Worm (Caenorhabditis elegans) whole organism, L4 larva: ENCODE data around the gene M110.3.

Source experiments
- D1046.2 ChIP-seq: fragments of 200-800 bp; sonication (Bioruptor generic); IDR thresholded peaks from 2 replicates; pipeline ENCODE4 v1.3.6; 2022; ENCODE audit warnings: missing genetic modification characterization, missing compliant biosample characterization
- F10B5.3 ChIP-seq: sonication (generic microtip); optimal IDR thresholded peaks from 2 replicates; lab custom pipeline; 2016; ENCODE audit warnings: mild to moderate bottlenecking, missing genetic modification characterization, missing compliant biosample characterization
- F37D6.2 ChIP-seq: sonication (generic microtip); optimal IDR thresholded peaks from 2 replicates; lab custom pipeline; 2016; ENCODE audit warnings: mild to moderate bottlenecking, missing genetic modification characterization, missing compliant biosample characterization
- R02D3.7 ChIP-seq: fragments of 150-350 bp; sonication (generic microtip); optimal IDR thresholded peaks from 3 replicates; lab custom pipeline; 2014; ENCODE audit warnings: missing biosample characterization, missing genetic modification characterization
- T20F7.1 ChIP-seq: fragments of 200-800 bp; sonication (Bioruptor generic); optimal IDR thresholded peaks from 2 replicates; lab custom pipeline; 2018; ENCODE audit warnings: mild to moderate bottlenecking, missing genetic modification characterization, missing compliant biosample characterization
- T26A8.4 ChIP-seq: fragments of 200-800 bp; sonication (Bioruptor generic); IDR thresholded peaks from 2 replicates; pipeline ENCODE4 v1.3.6; 2022; ENCODE audit warnings: missing genetic modification characterization, missing compliant biosample characterization
- Y5F2A.4 ChIP-seq: fragments of 200-800 bp; sonication (Bioruptor generic); optimal IDR thresholded peaks from 2 replicates; lab custom pipeline; 2018; ENCODE audit warnings: mild to moderate bottlenecking, missing genetic modification characterization, missing compliant biosample characterization
- ZK337.2 ChIP-seq: fragments of 200-800 bp; sonication (Bioruptor generic); IDR thresholded peaks from 2 replicates; pipeline ENCODE4 v1.3.6; 2022; ENCODE audit warnings: missing genetic modification reagents, missing genetic modification characterization, missing compliant biosample characterization
- aly-2 ChIP-seq: sonication (generic microtip); optimal IDR thresholded peaks from 2 replicates; lab custom pipeline; 2018; ENCODE audit warnings: missing biosample characterization, missing genetic modification characterization
- arid-1 ChIP-seq: fragments of 200-800 bp; sonication (Bioruptor generic); conservative IDR thresholded peaks from 2 replicates; pipeline ENCODE4 v1.3.6; 2022; ENCODE audit warnings: missing genetic modification reagents, missing genetic modification characterization, missing compliant biosample characterization
- attf-4 ChIP-seq: sonication (generic microtip); optimal IDR thresholded peaks from 3 replicates; lab custom pipeline; 2017; ENCODE audit warnings: missing biosample characterization, missing genetic modification characterization
- daf-19 ChIP-seq: fragments of 200-800 bp; sonication (Bioruptor generic); conservative IDR thresholded peaks from 2 replicates; pipeline ENCODE4 v1.3.6; 2022; ENCODE audit warnings: missing genetic modification characterization, missing compliant biosample characterization
- daf-8 ChIP-seq: fragments of 200-800 bp; sonication (Bioruptor generic); IDR thresholded peaks from 2 replicates; pipeline ENCODE4 v1.3.6; 2022; ENCODE audit warnings: missing genetic modification characterization, missing compliant biosample characterization
- dmd-6 ChIP-seq: fragments of 200-800 bp; sonication (Bioruptor generic); IDR thresholded peaks from 2 replicates; pipeline ENCODE4 v1.3.6; 2022; ENCODE audit warnings: missing genetic modification reagents, missing genetic modification characterization, missing compliant biosample characterization
- dpl-1 ChIP-seq: fragments of 150-350 bp; optimal IDR thresholded peaks from 2 replicates; lab custom pipeline; 2014; ENCODE audit warnings: missing biosample characterization, missing genetic modification reagents, missing genetic modification characterization
- egl-27 ChIP-seq: sonication (generic microtip); optimal IDR thresholded peaks from 3 replicates; lab custom pipeline; 2017; ENCODE audit warnings: missing biosample characterization, missing genetic modification reagents, missing genetic modification characterization
- fkh-10 ChIP-seq: fragments of 150-350 bp; optimal IDR thresholded peaks from 2 replicates; lab custom pipeline; 2014; ENCODE audit warnings: missing biosample characterization, missing genetic modification reagents, missing genetic modification characterization
- fos-1 ChIP-seq: fragments of 150-350 bp; optimal IDR thresholded peaks from 2 replicates; lab custom pipeline; 2014; ENCODE audit warnings: missing biosample characterization, missing genetic modification characterization
- lim-7 ChIP-seq: fragments of 200-800 bp; sonication (Bioruptor generic); IDR thresholded peaks from 2 replicates; pipeline ENCODE4 v1.3.6; 2022; ENCODE audit warnings: missing genetic modification characterization, missing compliant biosample characterization
- lin-1 ChIP-seq: fragments of 200-800 bp; sonication (Bioruptor generic); IDR thresholded peaks from 2 replicates; pipeline ENCODE4 v1.3.6; 2022; ENCODE audit warnings: missing genetic modification reagents, missing genetic modification characterization, missing compliant biosample characterization
- lin-15B ChIP-seq: fragments of 150-350 bp; sonication (generic microtip); optimal IDR thresholded peaks from 3 replicates; lab custom pipeline; 2014; ENCODE audit warnings: missing biosample characterization, missing genetic modification characterization
- lir-3 ChIP-seq: sonication (generic microtip); optimal IDR thresholded peaks from 2 replicates; lab custom pipeline; 2016; ENCODE audit warnings: mild to moderate bottlenecking, missing genetic modification characterization, missing compliant biosample characterization
- lsy-2 ChIP-seq, 2 experiments: fragments of 150-350 bp in 1 of 2; sonication (generic microtip) in 1 of 2; optimal IDR thresholded peaks; 2 replicates each; lab custom pipeline; 2014 to 2017; ENCODE audit warnings: missing biosample characterization in 2 of 2, missing genetic modification characterization in 2 of 2
- mdl-1 ChIP-seq, 2 experiments: fragments of 150-350 bp in 1 of 2; sonication (generic microtip) in 1 of 2; optimal IDR thresholded peaks; 2 replicates each; lab custom pipeline; 2014 to 2017; ENCODE audit warnings: missing biosample characterization in 2 of 2, missing genetic modification characterization in 2 of 2
- mep-1 ChIP-seq: fragments of 150-350 bp; sonication (generic microtip); optimal IDR thresholded peaks from 3 replicates; lab custom pipeline; 2014; ENCODE audit warnings: missing biosample characterization, missing genetic modification characterization
- mes-2 ChIP-seq: sonication (generic microtip); optimal IDR thresholded peaks from 2 replicates; lab custom pipeline; 2016; ENCODE audit warnings: missing genotype, mild to moderate bottlenecking, missing genetic modification characterization, missing compliant biosample characterization; ENCODE audit not compliant: poor library complexity, severe bottlenecking
- mxl-3 ChIP-seq: fragments of 200-800 bp; sonication (Bioruptor generic); optimal IDR thresholded peaks from 2 replicates; lab custom pipeline; 2018; ENCODE audit warnings: mild to moderate bottlenecking, missing genetic modification characterization, missing compliant biosample characterization
- nhr-10 ChIP-seq: fragments of 150-350 bp; optimal IDR thresholded peaks from 2 replicates; lab custom pipeline; 2014; ENCODE audit warnings: missing biosample characterization, missing genetic modification characterization
- nhr-102 ChIP-seq: sonication (generic microtip); optimal IDR thresholded peaks from 2 replicates; lab custom pipeline; 2016; ENCODE audit warnings: mild to moderate bottlenecking, missing genetic modification characterization, moderate library complexity, missing compliant biosample characterization
- nhr-11 ChIP-seq: fragments of 150-350 bp; optimal IDR thresholded peaks from 2 replicates; lab custom pipeline; 2014; ENCODE audit warnings: missing biosample characterization, missing genetic modification characterization
- nhr-237 ChIP-seq: sonication (generic microtip); optimal IDR thresholded peaks from 2 replicates; lab custom pipeline; 2017; ENCODE audit warnings: missing biosample characterization, missing genetic modification characterization
- nhr-48 ChIP-seq: sonication (generic microtip); optimal IDR thresholded peaks from 2 replicates; lab custom pipeline; 2016; ENCODE audit warnings: mild to moderate bottlenecking, missing genetic modification characterization, missing compliant biosample characterization
- nhr-76 ChIP-seq: fragments of 150-350 bp; optimal IDR thresholded peaks from 2 replicates; lab custom pipeline; 2014; ENCODE audit warnings: missing biosample characterization, missing genetic modification characterization
- php-3 ChIP-seq: fragments of 200-800 bp; sonication (Bioruptor generic); IDR thresholded peaks from 2 replicates; pipeline ENCODE4 v1.3.6; 2022; ENCODE audit warnings: missing genetic modification reagents, missing genetic modification characterization, missing compliant biosample characterization
- sdz-12 ChIP-seq: fragments of 200-800 bp; sonication (Bioruptor generic); optimal IDR thresholded peaks from 2 replicates; lab custom pipeline; 2018; ENCODE audit warnings: mild to moderate bottlenecking, missing genetic modification characterization, missing compliant biosample characterization
- skn-1 ChIP-seq: fragments of 150-350 bp; optimal IDR thresholded peaks from 2 replicates; lab custom pipeline; 2014; ENCODE audit warnings: missing biosample characterization, missing genetic modification characterization
- snpc-4 ChIP-seq: fragments of 150-350 bp; optimal IDR thresholded peaks from 2 replicates; lab custom pipeline; 2014; ENCODE audit warnings: missing biosample characterization, missing genetic modification characterization
- spr-1 ChIP-seq: sonication (generic microtip); optimal IDR thresholded peaks from 2 replicates; lab custom pipeline; 2016; ENCODE audit warnings: mild to moderate bottlenecking, missing genetic modification characterization, missing compliant biosample characterization
- unc-39 ChIP-seq: sonication (generic microtip); optimal IDR thresholded peaks from 2 replicates; lab custom pipeline; 2017; ENCODE audit warnings: missing biosample characterization, missing genetic modification characterization
- unc-62 ChIP-seq, 3 experiments: fragments of 150-350 bp in 1 of 3; sonication (generic microtip); optimal IDR thresholded peaks in 2 of 3; peaks in 1 of 3; 1 replicate in 1 of 3; 2 replicates in 2 of 3; lab custom pipeline; 2014 to 2017; ENCODE audit warnings: missing biosample characterization in 3 of 3, missing genetic modification characterization in 3 of 3, missing genetic modification reagents in 3 of 3, missing genotype in 1 of 3
- zag-1 ChIP-seq: fragments of 150-350 bp; optimal IDR thresholded peaks from 2 replicates; lab custom pipeline; 2014; ENCODE audit warnings: missing biosample characterization, missing genetic modification characterization
- zip-2 ChIP-seq: fragments of 150-350 bp; optimal IDR thresholded peaks from 2 replicates; lab custom pipeline; 2014; ENCODE audit warnings: missing biosample characterization, missing genetic modification characterization
- ztf-11 ChIP-seq: fragments of 150-350 bp; optimal IDR thresholded peaks from 2 replicates; lab custom pipeline; 2014; ENCODE audit warnings: missing biosample characterization, missing genetic modification characterization

Gene M110.3

DNA sequence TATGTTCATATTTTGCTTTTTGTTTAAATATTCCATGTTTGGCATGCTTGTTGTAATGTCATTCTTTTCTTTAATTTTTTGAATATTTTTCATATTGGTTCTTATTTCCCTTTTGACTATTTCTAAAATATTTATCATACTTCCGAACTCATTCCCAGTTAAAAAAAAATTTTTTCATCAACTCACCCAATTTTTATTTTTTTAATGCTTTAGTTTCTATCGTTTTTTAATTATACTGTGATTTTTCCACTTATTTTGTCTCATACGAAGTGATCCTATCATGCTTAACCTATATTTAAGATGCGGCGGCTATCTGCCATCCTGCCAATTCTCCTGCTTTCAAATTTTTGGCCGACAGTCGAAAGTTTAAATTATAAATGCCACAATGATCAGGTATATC is 17.9 kb downstream of the M110.3 start, which contains the start of gene qua-1:
Gene qua-1, plus strand, starts transcription at position 301 of the 400 bp plus-strand sequence.
- TF ChIP-seq T26A8.4 (GFP tag; lab: Robert Waterston, UW) (no peak), mep-1 (tag; lab: Kevin White, UChicago) (no peak), unc-39 (no peak), daf-8 (no peak), ZK337.2 (GFP tag; lab: Robert Waterston, UW) (no peak), fos-1 (no peak), dpl-1 (no peak), nhr-11 (tag; lab: Kevin White, UChicago) (no peak), nhr-48 (tag; lab: Kevin White, UChicago) (no peak), lir-3 (tag; lab: Kevin White, UChicago) (no peak), attf-4 (tag; lab: Kevin White, UChicago) (no peak), lin-1 (GFP tag; lab: Robert Waterston, UW) (no peak), php-3 (no peak), skn-1 (tag; lab: Kevin White, UChicago) (no peak), spr-1 (tag; lab: Kevin White, UChicago) (no peak), ztf-11 (tag; lab: Kevin White, UChicago) (no peak), mes-2 (tag; lab: Kevin White, UChicago) (no peak)

ce11 chrII:8193922-8194321 is 22.5 kb downstream of the M110.3 start:
- no peak for TF ChIP-seq daf-19 (GFP tag; lab: Robert Waterston, UW)
- peak in 1 of 2 experiments; percentile 49 for TF ChIP-seq unc-62 (GFP tag; optimal IDR thresholded peaks at IDR 0.05 in 1 of 2; lab: Kevin White, UChicago)
- TF ChIP-seq unc-62 (tag; optimal IDR thresholded peaks at IDR 0.05; lab: Kevin White, UChicago) = no peak
- TF ChIP-seq mxl-3 (GFP tag; lab: Kevin White, UChicago) = no peak
- TF ChIP-seq nhr-102 (tag; lab: Kevin White, UChicago) = no peak

DNA sequence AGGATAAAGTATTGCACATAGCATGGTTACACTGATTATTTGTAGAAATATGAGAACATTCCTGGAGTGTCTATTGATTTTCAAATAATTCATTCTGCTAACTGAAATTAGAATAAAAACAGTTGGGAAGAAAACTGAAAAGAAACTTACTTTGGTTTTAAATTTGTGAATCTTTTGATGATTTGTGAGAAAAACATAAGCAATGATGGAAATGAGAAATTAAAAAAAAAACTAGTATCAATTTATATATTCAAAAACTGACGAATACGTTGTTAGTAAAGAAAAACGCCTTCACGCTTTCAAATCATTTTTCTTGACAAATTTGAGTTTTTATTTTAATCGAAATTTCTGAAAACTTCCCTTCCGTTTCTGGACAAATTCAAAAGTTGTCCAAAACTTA is 23.3 kb downstream of the M110.3 start, which contains the start of gene T05C12.9:
Gene T05C12.9, minus strand, starts transcription at position 101 of the 400 bp plus-strand sequence.
- TF ChIP-seq T20F7.1 = no peak
- TF ChIP-seq nhr-10 (tag; lab: Kevin White, UChicago) = no peak
- no peak for TF ChIP-seq lim-7 (GFP tag; lab: Robert Waterston, UW)
- TF ChIP-seq lin-1 (GFP tag; lab: Robert Waterston, UW) = no peak
- TF ChIP-seq nhr-11 (tag; lab: Kevin White, UChicago) = no peak
- no peak for TF ChIP-seq lin-15B (tag; lab: Kevin White, UChicago)
- no peak for TF ChIP-seq arid-1
- no peak for TF ChIP-seq fkh-10
- TF ChIP-seq lsy-2 (tag; optimal IDR thresholded peaks at IDR 0.05; lab: Kevin White, UChicago) = no peak
- no peak for TF ChIP-seq nhr-76 (tag; lab: Kevin White, UChicago)
- TF ChIP-seq D1046.2 (GFP tag; lab: Robert Waterston, UW) = no peak
- no peak for TF ChIP-seq mes-2 (tag; lab: Kevin White, UChicago)
- no peak for TF ChIP-seq dmd-6
- TF ChIP-seq ZK337.2 (GFP tag; lab: Robert Waterston, UW) = no peak
- no peak for TF ChIP-seq sdz-12 (GFP tag; lab: Kevin White, UChicago)
- TF ChIP-seq egl-27 (tag; lab: Kevin White, UChicago) = no peak
- TF ChIP-seq ztf-11 (tag; lab: Kevin White, UChicago) = no peak
- no peak for TF ChIP-seq nhr-237
- no peak for TF ChIP-seq mdl-1 (tag; optimal IDR thresholded peaks at IDR 0.05; lab: Kevin White, UChicago)

ce11 chrII:8190455-8190854 is 26.0 kb downstream of the M110.3 start, which contains the start of gene T05C12.8:
Gene T05C12.8 (minus strand): TSS chrII:8190555.
- no peak for TF ChIP-seq Y5F2A.4 (GFP tag; lab: Kevin White, UChicago)
- no peak for TF ChIP-seq aly-2 (tag; lab: Kevin White, UChicago)
- no peak for TF ChIP-seq F10B5.3 (tag; lab: Kevin White, UChicago)
- no peak for TF ChIP-seq mes-2 (tag; lab: Kevin White, UChicago)
- TF ChIP-seq mxl-3 (GFP tag; lab: Kevin White, UChicago) = no peak
- TF ChIP-seq zip-2 = no peak
- no peak for TF ChIP-seq R02D3.7
- TF ChIP-seq snpc-4 = no peak
- no peak for TF ChIP-seq fos-1
- no peak for TF ChIP-seq F37D6.2 (tag; lab: Kevin White, UChicago)
- TF ChIP-seq spr-1 (tag; lab: Kevin White, UChicago) = no peak
- no peak for TF ChIP-seq zag-1 (tag; lab: Kevin White, UChicago)
